Worm (Caenorhabditis elegans) whole organism, L4 larva: Measurements from ENCODE around the gene str-44.

ENCODE experiments used
- F10B5.3 ChIP-seq: sonication (generic microtip); optimal IDR thresholded peaks from 2 replicates; lab custom pipeline; 2016; ENCODE audit warnings: mild to moderate bottlenecking, missing genetic modification characterization, missing compliant biosample characterization
- F26F4.8 ChIP-seq: fragments of 200-800 bp; sonication (Bioruptor generic); conservative IDR thresholded peaks from 2 replicates; pipeline ENCODE4 v1.3.6; 2022; ENCODE audit warnings: missing genetic modification characterization, missing compliant biosample characterization
- F37D6.2 ChIP-seq: sonication (generic microtip); optimal IDR thresholded peaks from 2 replicates; lab custom pipeline; 2016; ENCODE audit warnings: mild to moderate bottlenecking, missing genetic modification characterization, missing compliant biosample characterization
- F49E8.2 ChIP-seq: sonication (generic microtip); optimal IDR thresholded peaks from 2 replicates; lab custom pipeline; 2016; ENCODE audit warnings: missing compliant biosample characterization, mild to moderate bottlenecking, missing genetic modification characterization, borderline replicate concordance
- R02D3.7 ChIP-seq: fragments of 150-350 bp; sonication (generic microtip); optimal IDR thresholded peaks from 3 replicates; lab custom pipeline; 2014; ENCODE audit warnings: missing biosample characterization, missing genetic modification characterization
- T20F7.1 ChIP-seq: fragments of 200-800 bp; sonication (Bioruptor generic); optimal IDR thresholded peaks from 2 replicates; lab custom pipeline; 2018; ENCODE audit warnings: mild to moderate bottlenecking, missing genetic modification characterization, missing compliant biosample characterization
- T26A8.4 ChIP-seq: fragments of 200-800 bp; sonication (Bioruptor generic); IDR thresholded peaks from 2 replicates; pipeline ENCODE4 v1.3.6; 2022; ENCODE audit warnings: missing genetic modification characterization, missing compliant biosample characterization
- Y75B8A.6 ChIP-seq: fragments of 200-800 bp; sonication (Bioruptor generic); IDR thresholded peaks from 2 replicates; pipeline ENCODE4 v1.3.6; 2022; ENCODE audit warnings: missing genetic modification reagents, missing genetic modification characterization, missing compliant biosample characterization
- ama-1 ChIP-seq: fragments of 150-350 bp; optimal IDR thresholded peaks from 2 replicates; lab custom pipeline; 2014; ENCODE audit warnings: inconsistent platforms, mixed read lengths
- attf-4 ChIP-seq: sonication (generic microtip); optimal IDR thresholded peaks from 3 replicates; lab custom pipeline; 2017; ENCODE audit warnings: missing biosample characterization, missing genetic modification characterization
- ceh-28 ChIP-seq: fragments of 150-350 bp; optimal IDR thresholded peaks from 2 replicates; lab custom pipeline; 2014; ENCODE audit warnings: missing biosample characterization, missing genetic modification reagents, missing genetic modification characterization
- ceh-82 ChIP-seq: sonication (generic microtip); optimal IDR thresholded peaks from 2 replicates; lab custom pipeline; 2017; ENCODE audit warnings: missing biosample characterization, missing genetic modification characterization
- ctbp-1 ChIP-seq: fragments of 200-800 bp; sonication (Bioruptor generic); IDR thresholded peaks from 2 replicates; pipeline ENCODE4 v1.3.6; 2022; ENCODE audit warnings: missing genetic modification reagents, missing genetic modification characterization, missing compliant biosample characterization
- daf-16 ChIP-seq, 3 experiments: sonication (generic microtip); optimal IDR thresholded peaks; 2 replicates each; lab custom pipeline; 2016 to 2017; ENCODE audit warnings: missing genetic modification characterization in 3 of 3, missing genetic modification reagents in 3 of 3, mild to moderate bottlenecking in 2 of 3, missing compliant biosample characterization in 2 of 3, missing biosample characterization in 1 of 3, moderate library complexity in 1 of 3
- daf-19 ChIP-seq: fragments of 200-800 bp; sonication (Bioruptor generic); conservative IDR thresholded peaks from 2 replicates; pipeline ENCODE4 v1.3.6; 2022; ENCODE audit warnings: missing genetic modification characterization, missing compliant biosample characterization
- egl-27 ChIP-seq: sonication (generic microtip); optimal IDR thresholded peaks from 3 replicates; lab custom pipeline; 2017; ENCODE audit warnings: missing biosample characterization, missing genetic modification reagents, missing genetic modification characterization
- fkh-10 ChIP-seq: fragments of 150-350 bp; optimal IDR thresholded peaks from 2 replicates; lab custom pipeline; 2014; ENCODE audit warnings: missing biosample characterization, missing genetic modification reagents, missing genetic modification characterization
- fos-1 ChIP-seq: fragments of 150-350 bp; optimal IDR thresholded peaks from 2 replicates; lab custom pipeline; 2014; ENCODE audit warnings: missing biosample characterization, missing genetic modification characterization
- gei-8 ChIP-seq: fragments of 200-800 bp; sonication (Bioruptor generic); optimal IDR thresholded peaks from 2 replicates; lab custom pipeline; 2018; ENCODE audit warnings: mild to moderate bottlenecking, missing genetic modification characterization, missing compliant biosample characterization
- hif-1 ChIP-seq, 2 experiments: sonication (generic microtip); optimal IDR thresholded peaks; 2 replicates each; lab custom pipeline; 2016 to 2017; ENCODE audit warnings: missing compliant biosample characterization in 2 of 2, missing genetic modification characterization in 2 of 2, missing genetic modification reagents in 2 of 2, missing genotype in 2 of 2, mild to moderate bottlenecking in 1 of 2
- hlh-11 ChIP-seq: fragments of 200-800 bp; sonication (Bioruptor generic); optimal IDR thresholded peaks from 2 replicates; lab custom pipeline; 2018; ENCODE audit warnings: mild to moderate bottlenecking, missing genetic modification characterization, missing compliant biosample characterization
- lin-1 ChIP-seq: fragments of 200-800 bp; sonication (Bioruptor generic); IDR thresholded peaks from 2 replicates; pipeline ENCODE4 v1.3.6; 2022; ENCODE audit warnings: missing genetic modification reagents, missing genetic modification characterization, missing compliant biosample characterization
- lin-39 ChIP-seq: fragments of 150-350 bp; optimal IDR thresholded peaks from 2 replicates; lab custom pipeline; 2014; ENCODE audit warnings: missing biosample characterization, missing genetic modification reagents, missing genetic modification characterization
- lir-3 ChIP-seq: sonication (generic microtip); optimal IDR thresholded peaks from 2 replicates; lab custom pipeline; 2016; ENCODE audit warnings: mild to moderate bottlenecking, missing genetic modification characterization, missing compliant biosample characterization
- mdl-1 ChIP-seq, 2 experiments: fragments of 150-350 bp in 1 of 2; sonication (generic microtip) in 1 of 2; optimal IDR thresholded peaks; 2 replicates each; lab custom pipeline; 2014 to 2017; ENCODE audit warnings: missing biosample characterization in 2 of 2, missing genetic modification characterization in 2 of 2
- mep-1 ChIP-seq: fragments of 150-350 bp; sonication (generic microtip); optimal IDR thresholded peaks from 3 replicates; lab custom pipeline; 2014; ENCODE audit warnings: missing biosample characterization, missing genetic modification characterization
- mxl-2 ChIP-seq: fragments of 200-800 bp; sonication (Bioruptor generic); conservative IDR thresholded peaks from 2 replicates; pipeline ENCODE4 v1.3.6; 2022; ENCODE audit warnings: missing genetic modification reagents, missing genetic modification characterization, missing compliant biosample characterization
- nhr-102 ChIP-seq: sonication (generic microtip); optimal IDR thresholded peaks from 2 replicates; lab custom pipeline; 2016; ENCODE audit warnings: mild to moderate bottlenecking, missing genetic modification characterization, moderate library complexity, missing compliant biosample characterization
- nhr-11 ChIP-seq: fragments of 150-350 bp; optimal IDR thresholded peaks from 2 replicates; lab custom pipeline; 2014; ENCODE audit warnings: missing biosample characterization, missing genetic modification characterization
- nhr-237 ChIP-seq: sonication (generic microtip); optimal IDR thresholded peaks from 2 replicates; lab custom pipeline; 2017; ENCODE audit warnings: missing biosample characterization, missing genetic modification characterization
- nhr-28 ChIP-seq: fragments of 150-350 bp; optimal IDR thresholded peaks from 2 replicates; lab custom pipeline; 2014; ENCODE audit warnings: missing biosample characterization, missing genetic modification characterization
- nhr-41 ChIP-seq: fragments of 200-800 bp; sonication (Bioruptor generic); IDR thresholded peaks from 2 replicates; pipeline ENCODE4 v1.3.6; 2022; ENCODE audit warnings: missing genetic modification reagents, missing genetic modification characterization, missing compliant biosample characterization
- nhr-42 ChIP-seq: fragments of 200-800 bp; sonication (Bioruptor generic); IDR thresholded peaks from 2 replicates; pipeline ENCODE4 v1.3.6; 2022; ENCODE audit warnings: missing genetic modification characterization, missing compliant biosample characterization
- nhr-48 ChIP-seq: sonication (generic microtip); optimal IDR thresholded peaks from 2 replicates; lab custom pipeline; 2016; ENCODE audit warnings: mild to moderate bottlenecking, missing genetic modification characterization, missing compliant biosample characterization
- nhr-77 ChIP-seq: fragments of 150-350 bp; optimal IDR thresholded peaks from 2 replicates; lab custom pipeline; 2014; ENCODE audit warnings: missing biosample characterization, missing genetic modification characterization
- pha-4 ChIP-seq, 2 experiments: fragments of 150-350 bp in 1 of 2; fragments of 200-800 bp in 1 of 2; sonication (Bioruptor generic) in 1 of 2; IDR thresholded peaks in 1 of 2; optimal IDR thresholded peaks in 1 of 2; 2 replicates each; pipeline versions ENCODE4 v1.3.6 to Lab custom; 2014 to 2022; ENCODE audit warnings: missing genetic modification characterization in 2 of 2, missing genetic modification reagents in 2 of 2, missing biosample characterization in 1 of 2, missing compliant biosample characterization in 1 of 2
- php-3 ChIP-seq: fragments of 200-800 bp; sonication (Bioruptor generic); IDR thresholded peaks from 2 replicates; pipeline ENCODE4 v1.3.6; 2022; ENCODE audit warnings: missing genetic modification reagents, missing genetic modification characterization, missing compliant biosample characterization
- rbr-2 ChIP-seq: sonication (generic microtip); optimal IDR thresholded peaks from 2 replicates; lab custom pipeline; 2016; ENCODE audit warnings: missing genotype, missing genetic modification characterization, missing compliant biosample characterization
- set-16 ChIP-seq: fragments of 200-800 bp; sonication (Bioruptor generic); IDR thresholded peaks from 2 replicates; pipeline ENCODE4 v1.3.6; 2022; ENCODE audit warnings: missing genetic modification reagents, missing genetic modification characterization, missing compliant biosample characterization
- snpc-1.2 ChIP-seq: fragments of 200-800 bp; sonication (Bioruptor generic); IDR thresholded peaks from 2 replicates; pipeline ENCODE4 v1.3.6; 2022; ENCODE audit warnings: missing genetic modification reagents, missing genetic modification characterization, missing compliant biosample characterization
- snpc-4 ChIP-seq: fragments of 150-350 bp; optimal IDR thresholded peaks from 2 replicates; lab custom pipeline; 2014; ENCODE audit warnings: missing biosample characterization, missing genetic modification characterization
- spr-1 ChIP-seq: sonication (generic microtip); optimal IDR thresholded peaks from 2 replicates; lab custom pipeline; 2016; ENCODE audit warnings: mild to moderate bottlenecking, missing genetic modification characterization, missing compliant biosample characterization
- tag-97 ChIP-seq: fragments of 200-800 bp; sonication (Bioruptor generic); IDR thresholded peaks from 2 replicates; pipeline ENCODE4 v1.3.6; 2022; ENCODE audit warnings: missing genetic modification characterization, missing compliant biosample characterization
- tra-1 ChIP-seq: fragments of 200-800 bp; sonication (Bioruptor generic); IDR thresholded peaks from 2 replicates; pipeline ENCODE4 v1.3.6; 2022; ENCODE audit warnings: missing genetic modification reagents, missing genetic modification characterization, missing compliant biosample characterization
- unc-130 ChIP-seq: sonication (generic microtip); optimal IDR thresholded peaks from 2 replicates; lab custom pipeline; 2016; ENCODE audit warnings: missing genetic modification reagents, missing genetic modification characterization, missing compliant biosample characterization
- unc-39 ChIP-seq: sonication (generic microtip); optimal IDR thresholded peaks from 2 replicates; lab custom pipeline; 2017; ENCODE audit warnings: missing biosample characterization, missing genetic modification characterization
- unc-62 ChIP-seq, 3 experiments: fragments of 150-350 bp in 1 of 3; sonication (generic microtip); optimal IDR thresholded peaks in 2 of 3; peaks in 1 of 3; 1 replicate in 1 of 3; 2 replicates in 2 of 3; lab custom pipeline; 2014 to 2017; ENCODE audit warnings: missing biosample characterization in 3 of 3, missing genetic modification characterization in 3 of 3, missing genetic modification reagents in 3 of 3, missing genotype in 1 of 3
- zfp-2 ChIP-seq: sonication (generic microtip); optimal IDR thresholded peaks from 2 replicates; lab custom pipeline; 2016; ENCODE audit warnings: mild to moderate bottlenecking, missing genetic modification characterization, missing compliant biosample characterization
- zfp-3 ChIP-seq: fragments of 200-800 bp; sonication (Bioruptor generic); conservative IDR thresholded peaks from 2 replicates; pipeline ENCODE4 v1.3.6; 2022; ENCODE audit warnings: missing genetic modification reagents, missing genetic modification characterization, missing compliant biosample characterization
- zip-2 ChIP-seq: fragments of 150-350 bp; optimal IDR thresholded peaks from 2 replicates; lab custom pipeline; 2014; ENCODE audit warnings: missing biosample characterization, missing genetic modification characterization
- ztf-11 ChIP-seq: fragments of 150-350 bp; optimal IDR thresholded peaks from 2 replicates; lab custom pipeline; 2014; ENCODE audit warnings: missing biosample characterization, missing genetic modification characterization
- ztf-7 ChIP-seq: fragments of 150-350 bp; optimal IDR thresholded peaks from 2 replicates; lab custom pipeline; 2014; ENCODE audit warnings: missing biosample characterization, missing genetic modification characterization

The str-44 gene

ce11 chrIV:7182818-7183217 is 5.8 kb downstream of the str-44 start:
- TF ChIP-seq daf-16 (GFP tag; optimal IDR thresholded peaks at IDR 0.05; lab: Kevin White, UChicago) (peak in 1 of 2 experiments; percentile 49), daf-16 (tag; optimal IDR thresholded peaks at IDR 0.05; lab: Kevin White, UChicago) (peak; percentile 91), mep-1 (no peak), hif-1 (tag; optimal IDR thresholded peaks at IDR 0.05; lab: Kevin White, UChicago) (no peak), zfp-2 (tag; lab: Kevin White, UChicago) (no peak), fkh-10 (GFP tag; lab: Kevin White, UChicago) (no peak), nhr-48 (tag; lab: Kevin White, UChicago) (peak; percentile 54), snpc-1.2 (GFP tag; lab: Robert Waterston, UW) (no peak), spr-1 (tag; lab: Kevin White, UChicago) (no peak), Y75B8A.6 (GFP tag; lab: Robert Waterston, UW) (no peak), zfp-3 (GFP tag; lab: Robert Waterston, UW) (no peak), T20F7.1 (peak; percentile 40), hlh-11 (tag; lab: Kevin White, UChicago) (peak; percentile 38), unc-39 (tag; lab: Kevin White, UChicago) (no peak), ceh-82 (tag; lab: Kevin White, UChicago) (no peak), nhr-237 (tag; lab: Kevin White, UChicago) (no peak), nhr-11 (tag; lab: Kevin White, UChicago) (no peak), snpc-4 (tag; lab: Kevin White, UChicago) (no peak), rbr-2 (tag; lab: Kevin White, UChicago) (no peak), tag-97 (no peak), ztf-7 (no peak), nhr-42 (GFP tag; lab: Robert Waterston, UW) (no peak), nhr-102 (tag; lab: Kevin White, UChicago) (peak; percentile 52), T26A8.4 (GFP tag; lab: Robert Waterston, UW) (no peak), mxl-2 (no peak), unc-130 (GFP tag; lab: Kevin White, UChicago) (no peak), gei-8 (GFP tag; lab: Kevin White, UChicago) (no peak), nhr-77 (tag; lab: Kevin White, UChicago) (no peak), F49E8.2 (tag; lab: Kevin White, UChicago) (no peak), unc-62 (GFP tag; optimal IDR thresholded peaks at IDR 0.05 in 1 of 2; lab: Kevin White, UChicago) (peak in 1 of 2 experiments; percentile 4), unc-62 (tag; optimal IDR thresholded peaks at IDR 0.05; lab: Kevin White, UChicago) (no peak), attf-4 (tag; lab: Kevin White, UChicago) (no peak), nhr-28 (tag; lab: Kevin White, UChicago) (no peak), fos-1 (tag; lab: Kevin White, UChicago) (no peak), php-3 (GFP tag; lab: Robert Waterston, UW) (peak; percentile 54; the same call in 1 of the 2 replicates), zip-2 (tag; lab: Kevin White, UChicago) (no peak), egl-27 (no peak), F37D6.2 (no peak), F26F4.8 (GFP tag; lab: Robert Waterston, UW) (no peak), ztf-11 (tag; lab: Kevin White, UChicago) (no peak), lin-1 (GFP tag; lab: Robert Waterston, UW) (no peak), nhr-41 (GFP tag; lab: Robert Waterston, UW) (no peak), ceh-28 (tag; lab: Kevin White, UChicago) (no peak), ama-1 (no peak), mdl-1 (tag; optimal IDR thresholded peaks at IDR 0.05; lab: Kevin White, UChicago) (no peak), set-16 (GFP tag; lab: Robert Waterston, UW) (no peak), R02D3.7 (tag; lab: Kevin White, UChicago) (no peak), lin-39 (tag; lab: Kevin White, UChicago) (no peak), pha-4 (GFP tag; IDR thresholded peaks at IDR 0.05; lab: Robert Waterston, UW) (no peak), pha-4 (tag; optimal IDR thresholded peaks at IDR 0.05; lab: Kevin White, UChicago) (no peak), F10B5.3 (tag; lab: Kevin White, UChicago) (no peak), ctbp-1 (no peak), lir-3 (no peak), tra-1 (0 out of 2 replicates have a peak, but pooled peaks have one; percentile 49), daf-19 (GFP tag; lab: Robert Waterston, UW) (no peak)
